Fruit fly (Drosophila melanogaster) whole organism, prepupa: ENCODE results near the gene CG2652.
A peak's percentile ranks its signal among the peaks of the same experiment; 100 is the strongest.

Experiments
- Blimp-1 ChIP-seq: fragments of 200-800 bp; sonication (Bioruptor generic); optimal IDR thresholded peaks from 3 replicates; lab custom pipeline; 2017; ENCODE audit warnings: missing biosample characterization, missing genetic modification characterization, mild to moderate bottlenecking, moderate library complexity, missing genetic modification reagents
- CG10631 ChIP-seq: fragments of 200-800 bp; sonication (Bioruptor generic); optimal IDR thresholded peaks from 2 replicates; lab custom pipeline; 2016; ENCODE audit warnings: missing biosample characterization, missing genetic modification characterization
- CG10669 ChIP-seq: fragments of 200-800 bp; sonication (Bioruptor generic); optimal IDR thresholded peaks from 3 replicates; lab custom pipeline; 2018; ENCODE audit warnings: missing biosample characterization, mild to moderate bottlenecking, missing genetic modification characterization, moderate library complexity
- CG11294 ChIP-seq: fragments of 200-800 bp; sonication (Bioruptor generic); IDR thresholded peaks from 2 replicates; pipeline ENCODE4 v1.3.6; 2022; ENCODE audit warnings: missing biosample characterization, missing genetic modification characterization
- CG11902 ChIP-seq: fragments of 200-800 bp; sonication (Bioruptor generic); optimal IDR thresholded peaks from 3 replicates; lab custom pipeline; 2016; ENCODE audit warnings: missing biosample characterization, missing genetic modification characterization
- CG15336 ChIP-seq: fragments of 200-800 bp; sonication (Bioruptor generic); IDR thresholded peaks from 2 replicates; pipeline ENCODE4 v1.3.6; 2022; ENCODE audit warnings: missing biosample characterization, missing genetic modification characterization
- CG1621 ChIP-seq: fragments of 200-800 bp; sonication (Bioruptor generic); optimal IDR thresholded peaks from 3 replicates; lab custom pipeline; 2018; ENCODE audit warnings: missing biosample characterization, mild to moderate bottlenecking, missing genetic modification characterization
- CG16779 ChIP-seq: fragments of 200-800 bp; sonication (Bioruptor generic); optimal IDR thresholded peaks from 3 replicates; lab custom pipeline; 2017; ENCODE audit warnings: missing biosample characterization, mild to moderate bottlenecking, missing genetic modification characterization
- CG31627 ChIP-seq: fragments of 200-800 bp; sonication (Bioruptor generic); optimal IDR thresholded peaks from 3 replicates; lab custom pipeline; 2016; ENCODE audit warnings: missing biosample characterization, missing genetic modification characterization
- CG32006 ChIP-seq: fragments of 200-800 bp; sonication (Bioruptor generic); optimal IDR thresholded peaks from 3 replicates; lab custom pipeline; 2017; ENCODE audit warnings: missing biosample characterization, mild to moderate bottlenecking, missing genetic modification characterization
- CG6276 ChIP-seq: fragments of 200-800 bp; sonication (Bioruptor generic); optimal IDR thresholded peaks from 2 replicates; lab custom pipeline; 2017; ENCODE audit warnings: missing biosample characterization, mild to moderate bottlenecking, missing genetic modification characterization
- CG6808 ChIP-seq: fragments of 200-800 bp; sonication (Bioruptor generic); optimal IDR thresholded peaks from 3 replicates; lab custom pipeline; 2017; ENCODE audit warnings: missing biosample characterization, missing genetic modification characterization, mild to moderate bottlenecking, moderate library complexity, missing genetic modification reagents
- CG6854 ChIP-seq: fragments of 200-800 bp; sonication (Bioruptor generic); optimal IDR thresholded peaks from 2 replicates; lab custom pipeline; 2017; ENCODE audit warnings: missing biosample characterization, mild to moderate bottlenecking, missing genetic modification characterization
- CG7368 ChIP-seq: fragments of 200-800 bp; sonication (Bioruptor generic); optimal IDR thresholded peaks from 3 replicates; lab custom pipeline; 2016; ENCODE audit warnings: missing biosample characterization, missing genetic modification characterization
- CG8119 ChIP-seq: fragments of 200-800 bp; sonication (Bioruptor generic); IDR thresholded peaks from 3 replicates; pipeline ENCODE4 v1.3.6; 2022; ENCODE audit warnings: missing biosample characterization, missing genetic modification characterization
- CG8319 ChIP-seq: fragments of 200-800 bp; sonication (Bioruptor generic); optimal IDR thresholded peaks from 3 replicates; lab custom pipeline; 2016; ENCODE audit warnings: missing biosample characterization, missing genetic modification characterization
- CG9139 ChIP-seq: fragments of 200-800 bp; sonication (Bioruptor generic); optimal IDR thresholded peaks from 3 replicates; lab custom pipeline; 2017; ENCODE audit warnings: missing biosample characterization, mild to moderate bottlenecking, missing genetic modification characterization
- Eip78C ChIP-seq: fragments of 200-800 bp; sonication (Bioruptor generic); peaks from one replicate; lab custom pipeline; 2016; ENCODE audit warnings: missing biosample characterization, missing genetic modification characterization
- Eip93F ChIP-seq: fragments of 200-800 bp; sonication (Bioruptor generic); optimal IDR thresholded peaks from 2 replicates; lab custom pipeline; 2016; ENCODE audit warnings: missing biosample characterization, mild to moderate bottlenecking, missing genetic modification characterization
- Ets21C ChIP-seq: fragments of 200-800 bp; sonication (Bioruptor generic); optimal IDR thresholded peaks from 3 replicates; lab custom pipeline; 2016; ENCODE audit warnings: missing biosample characterization, missing genetic modification characterization
- Gug ChIP-seq: fragments of 200-800 bp; sonication (Bioruptor generic); IDR thresholded peaks from 2 replicates; pipeline ENCODE4 v1.3.6; 2022; ENCODE audit warnings: missing biosample characterization, missing genetic modification characterization
- Hr38 ChIP-seq: sonication (Bioruptor generic); optimal IDR thresholded peaks from 2 replicates; lab custom pipeline; 2016; ENCODE audit warnings: missing biosample characterization, missing genetic modification characterization
- Hr39 ChIP-seq: fragments of 200-800 bp; sonication (Bioruptor generic); optimal IDR thresholded peaks from 2 replicates; lab custom pipeline; 2016; ENCODE audit warnings: missing biosample characterization, missing genetic modification characterization
- Lpt ChIP-seq: fragments of 200-800 bp; sonication (Bioruptor generic); optimal IDR thresholded peaks from 3 replicates; lab custom pipeline; 2016; ENCODE audit warnings: missing biosample characterization, missing genetic modification characterization
- Met ChIP-seq: fragments of 200-800 bp; sonication (Bioruptor generic); optimal IDR thresholded peaks from 3 replicates; lab custom pipeline; 2016; ENCODE audit warnings: missing biosample characterization, missing genetic modification characterization
- OdsH ChIP-seq: fragments of 200-800 bp; sonication (Bioruptor generic); optimal IDR thresholded peaks from 3 replicates; lab custom pipeline; 2016; ENCODE audit warnings: missing biosample characterization, missing genetic modification characterization
- Smox ChIP-seq: fragments of 200-800 bp; sonication (Bioruptor generic); optimal IDR thresholded peaks from 3 replicates; lab custom pipeline; 2016; ENCODE audit warnings: missing biosample characterization, missing genetic modification characterization
- Sox102F ChIP-seq: fragments of 200-800 bp; sonication (Bioruptor generic); optimal IDR thresholded peaks from 2 replicates; lab custom pipeline; 2016; ENCODE audit warnings: missing biosample characterization, mild to moderate bottlenecking, missing genetic modification characterization
- Sox14 ChIP-seq: fragments of 200-800 bp; sonication (Bioruptor generic); optimal IDR thresholded peaks from 3 replicates; lab custom pipeline; 2016; ENCODE audit warnings: missing biosample characterization, missing genetic modification characterization
- Sox15 ChIP-seq: fragments of 200-800 bp; sonication (Bioruptor generic); optimal IDR thresholded peaks from 3 replicates; lab custom pipeline; 2016; ENCODE audit warnings: missing biosample characterization, missing genetic modification characterization
- achi ChIP-seq: fragments of 200-800 bp; sonication (Bioruptor generic); optimal IDR thresholded peaks from 3 replicates; lab custom pipeline; 2016; ENCODE audit warnings: missing biosample characterization, missing genetic modification characterization
- cyc ChIP-seq: fragments of 200-800 bp; sonication (Bioruptor generic); optimal IDR thresholded peaks from 3 replicates; lab custom pipeline; 2016; ENCODE audit warnings: missing biosample characterization, missing genetic modification characterization
- dsx ChIP-seq: fragments of 200-800 bp; optimal IDR thresholded peaks from 3 replicates; lab custom pipeline; 2019; ENCODE audit warnings: missing biosample characterization, mild to moderate bottlenecking, missing genetic modification characterization, moderate library complexity; ENCODE audit not compliant: poor library complexity, severe bottlenecking
- eg ChIP-seq: fragments of 200-800 bp; sonication (Bioruptor generic); IDR thresholded peaks from 3 replicates; pipeline ENCODE4 v1.3.6; 2022; ENCODE audit warnings: missing biosample characterization, missing genetic modification characterization
- esn ChIP-seq: fragments of 200-800 bp; sonication (Bioruptor generic); optimal IDR thresholded peaks from 2 replicates; lab custom pipeline; 2016; ENCODE audit warnings: missing biosample characterization, mild to moderate bottlenecking, missing genetic modification characterization, moderate library complexity
- fd59A ChIP-seq: fragments of 200-800 bp; sonication (Bioruptor generic); optimal IDR thresholded peaks from 2 replicates; lab custom pipeline; 2017; ENCODE audit warnings: missing biosample characterization, mild to moderate bottlenecking, missing genetic modification characterization, missing genetic modification reagents
- fd85E ChIP-seq: fragments of 200-800 bp; sonication (Bioruptor generic); optimal IDR thresholded peaks from 3 replicates; lab custom pipeline; 2016; ENCODE audit warnings: missing biosample characterization, missing genetic modification characterization
- fkh ChIP-seq: fragments of 200-800 bp; sonication (Bioruptor generic); optimal IDR thresholded peaks from 3 replicates; lab custom pipeline; 2017; ENCODE audit warnings: missing biosample characterization, mild to moderate bottlenecking, missing genetic modification characterization, moderate library complexity
- lz ChIP-seq: fragments of 200-800 bp; sonication (Bioruptor generic); optimal IDR thresholded peaks from 3 replicates; lab custom pipeline; 2016; ENCODE audit warnings: missing biosample characterization, missing genetic modification characterization
- net ChIP-seq: fragments of 200-800 bp; sonication (Bioruptor generic); optimal IDR thresholded peaks from 3 replicates; lab custom pipeline; 2016; ENCODE audit warnings: missing biosample characterization, missing genetic modification characterization
- pdm3 ChIP-seq: fragments of 200-800 bp; sonication (Bioruptor generic); optimal IDR thresholded peaks from 3 replicates; lab custom pipeline; 2016; ENCODE audit warnings: missing biosample characterization, missing genetic modification characterization
- ss ChIP-seq, 2 experiments: fragments of 200-800 bp; sonication (Bioruptor generic); optimal IDR thresholded peaks; 2 replicates in 1 of 2; 3 replicates in 1 of 2; lab custom pipeline; 2017 to 2018; ENCODE audit warnings: mild to moderate bottlenecking in 2 of 2, missing biosample characterization in 2 of 2, missing genetic modification characterization in 2 of 2, moderate library complexity in 1 of 2
- svp ChIP-seq: fragments of 200-800 bp; sonication (Bioruptor generic); peaks from one replicate; lab custom pipeline; 2016; ENCODE audit warnings: missing biosample characterization, missing genetic modification characterization
- topi ChIP-seq: fragments of 200-800 bp; sonication (Bioruptor generic); optimal IDR thresholded peaks from 3 replicates; lab custom pipeline; 2016; ENCODE audit warnings: missing biosample characterization, missing genetic modification characterization
- vri ChIP-seq: fragments of 200-800 bp; sonication (Bioruptor generic); optimal IDR thresholded peaks from 3 replicates; lab custom pipeline; 2016; ENCODE audit warnings: missing biosample characterization, mild to moderate bottlenecking, missing genetic modification characterization

CG2652 gene

dm6 chrX:2647472-2647883 is 35.3 kb downstream of the CG2652 start (continued):
- TF ChIP-seq pdm3 (GFP tag; lab: Kevin White, UChicago), result peak; percentile 92
- peak; percentile 90 for TF ChIP-seq CG6808 (GFP tag; lab: Kevin White, UChicago)
- peak; percentile 90 for TF ChIP-seq lz (GFP tag; lab: Kevin White, UChicago)
- peak; percentile 85 for TF ChIP-seq CG6854 (GFP tag; lab: Kevin White, UChicago)
- peak; percentile 84 for TF ChIP-seq OdsH (GFP tag; lab: Kevin White, UChicago)
- TF ChIP-seq Sox15 (GFP tag; lab: Kevin White, UChicago), result peak; percentile 77
- TF ChIP-seq CG8119 (GFP tag; lab: Robert Waterston, UW), result peak; percentile 91
- TF ChIP-seq CG7368 (GFP tag; lab: Kevin White, UChicago), result peak; percentile 91
- TF ChIP-seq Met, result peak; percentile 89
- peak; percentile 88 for TF ChIP-seq CG1621 (tag; lab: Kevin White, UChicago)
- TF ChIP-seq Eip78C (GFP tag; lab: Kevin White, UChicago), result peak; percentile 97
- peak; percentile 91 for TF ChIP-seq CG15336 (GFP tag; lab: Robert Waterston, UW)
- peak; percentile 66 for TF ChIP-seq fd85E (GFP tag; lab: Kevin White, UChicago)
- TF ChIP-seq CG8319 (GFP tag; lab: Kevin White, UChicago), result peak; percentile 87
- peak; percentile 89 for TF ChIP-seq cyc (GFP tag; lab: Kevin White, UChicago)
- peak; percentile 79 for TF ChIP-seq fd59A (GFP tag; lab: Kevin White, UChicago)
- TF ChIP-seq, all 60 proteins: peak for 58

DNA sequence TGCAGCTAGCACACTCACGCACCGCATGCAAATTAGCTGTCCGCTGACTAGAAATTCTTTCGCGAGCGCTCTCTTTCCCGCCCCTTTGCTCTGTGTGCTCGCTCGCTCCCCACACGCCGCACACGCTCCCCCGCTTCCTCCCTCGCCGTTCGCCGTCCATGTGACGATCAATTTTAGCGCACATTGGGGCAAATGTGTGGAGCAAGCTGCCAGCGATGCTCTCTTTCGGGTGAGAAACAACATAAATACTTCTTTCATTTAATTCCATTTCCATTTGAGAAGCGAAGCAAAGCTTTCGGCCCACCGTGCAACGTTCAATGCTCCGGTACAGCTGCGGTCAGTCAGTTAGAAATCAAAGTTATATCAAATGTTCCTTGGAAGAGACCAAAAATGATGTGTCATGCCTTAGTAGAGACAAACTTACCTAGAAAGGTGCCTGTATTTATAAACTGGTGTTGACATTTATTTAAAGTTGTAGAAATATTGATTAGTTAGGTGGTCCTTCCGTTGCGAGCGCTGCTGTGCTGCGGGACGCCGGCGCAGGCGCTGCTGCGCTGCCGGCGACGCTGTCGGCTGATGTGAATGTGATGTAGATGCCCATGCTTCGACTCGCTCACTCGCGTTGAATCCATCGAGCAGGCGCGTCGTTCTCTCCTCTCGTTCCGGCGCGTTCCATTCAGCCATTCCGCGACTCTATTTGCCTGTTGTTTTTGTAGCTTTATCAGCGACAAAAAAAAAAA is 36.5 kb downstream of the CG2652 start:
- peak; percentile 96 for TF ChIP-seq CG7368 (GFP tag; lab: Kevin White, UChicago)
- TF ChIP-seq svp (GFP tag; lab: Kevin White, UChicago), result peak; percentile 99
- TF ChIP-seq topi (GFP tag; lab: Kevin White, UChicago), result peak; percentile 98
- peak; percentile 96 for TF ChIP-seq CG11294
- peak; percentile 98 for TF ChIP-seq cyc (GFP tag; lab: Kevin White, UChicago)
- TF ChIP-seq Eip93F (GFP tag; lab: Kevin White, UChicago), result peak; percentile 95
- peak; percentile 95 for TF ChIP-seq Gug (GFP tag; lab: Robert Waterston, UW)
- TF ChIP-seq Hr39 (GFP tag; lab: Kevin White, UChicago), result peak; percentile 99
- peak; percentile 97 for TF ChIP-seq Ets21C (GFP tag; lab: Kevin White, UChicago)
- TF ChIP-seq Eip78C (GFP tag; lab: Kevin White, UChicago), result peak; percentile 99
- TF ChIP-seq dsx, result peak; percentile 97
- peak; percentile 98 for TF ChIP-seq CG15336 (GFP tag; lab: Robert Waterston, UW)
- TF ChIP-seq Smox, result peak; percentile 98
- peak; percentile 99 for TF ChIP-seq CG32006 (GFP tag; lab: Kevin White, UChicago)
- peak; percentile 96 for TF ChIP-seq CG10631 (GFP tag; lab: Kevin White, UChicago)
- TF ChIP-seq Blimp-1 (GFP tag; lab: Kevin White, UChicago), result peak; percentile 90
- peak; percentile 97 for TF ChIP-seq CG6808 (GFP tag; lab: Kevin White, UChicago)
- peak; percentile 99 for TF ChIP-seq lz (GFP tag; lab: Kevin White, UChicago)
- TF ChIP-seq Sox15 (GFP tag; lab: Kevin White, UChicago), result peak; percentile 97
- TF ChIP-seq CG9139 (GFP tag; lab: Kevin White, UChicago), result peak; percentile 95
- peak; percentile 99 for TF ChIP-seq Met
- peak; percentile 99 for TF ChIP-seq Sox14 (GFP tag; lab: Kevin White, UChicago)
- peak; percentile 95 for TF ChIP-seq CG11902 (GFP tag; lab: Kevin White, UChicago)
- peak; percentile 98 for TF ChIP-seq net (GFP tag; lab: Kevin White, UChicago)
- peak; percentile 98 for TF ChIP-seq CG8119 (GFP tag; lab: Robert Waterston, UW)
- peak; percentile 96 for TF ChIP-seq CG8319 (GFP tag; lab: Kevin White, UChicago)
- peak; percentile 92 for TF ChIP-seq fkh (GFP tag; lab: Kevin White, UChicago)
- peak; percentile 97 for TF ChIP-seq CG10669 (GFP tag; lab: Kevin White, UChicago)
- peak; percentile 98 for TF ChIP-seq CG1621 (tag; lab: Kevin White, UChicago)
- peak; percentile 89 for TF ChIP-seq fd85E (GFP tag; lab: Kevin White, UChicago)
- peak; percentile 98 for TF ChIP-seq CG16779
- TF ChIP-seq achi, result peak; percentile 97
- TF ChIP-seq eg (GFP tag; lab: Robert Waterston, UW), result peak; percentile 97
- no peak for TF ChIP-seq Hr38 (GFP tag; lab: Kevin White, UChicago)
- peak; percentile 98 for TF ChIP-seq CG31627 (GFP tag; lab: Kevin White, UChicago)
- peak; percentile 94 for TF ChIP-seq vri (GFP tag; lab: Kevin White, UChicago)
- peak; percentile 98 for TF ChIP-seq Sox102F (GFP tag; lab: Kevin White, UChicago)
- TF ChIP-seq Lpt (GFP tag; lab: Kevin White, UChicago), result peak; percentile 95
- TF ChIP-seq esn (GFP tag; lab: Kevin White, UChicago), result peak; percentile 99
- TF ChIP-seq CG6276 (GFP tag; lab: Kevin White, UChicago), result peak; percentile 99
- TF ChIP-seq ss (GFP tag; optimal IDR thresholded peaks at IDR 0.05; lab: Kevin White, UChicago), result peak; percentile 98
